Worm (Caenorhabditis elegans) whole organism, young adult: Measurements from ENCODE around the gene dpy-3.

ENCODE experiments used
- F10E7.11 ChIP-seq: sonication (generic microtip); optimal IDR thresholded peaks from 2 replicates; lab custom pipeline; 2017; ENCODE audit warnings: mild to moderate bottlenecking, missing genetic modification characterization, moderate library complexity, missing compliant biosample characterization
- F37B4.10 ChIP-seq: fragments of 200-800 bp; sonication (Bioruptor generic); IDR thresholded peaks from 2 replicates; pipeline ENCODE4 v1.3.6; 2022; ENCODE audit warnings: missing genetic modification characterization, missing compliant biosample characterization
- F39B2.1 ChIP-seq: fragments of 200-800 bp; sonication (Bioruptor generic); IDR thresholded peaks from 2 replicates; pipeline ENCODE4 v1.3.6; 2022; ENCODE audit warnings: missing genetic modification reagents, missing genetic modification characterization, missing compliant biosample characterization
- F57C9.4 ChIP-seq: sonication (generic microtip); optimal IDR thresholded peaks from 2 replicates; lab custom pipeline; 2017; ENCODE audit warnings: mild to moderate bottlenecking, missing genetic modification characterization, missing compliant biosample characterization
- Y53F4B.3 ChIP-seq: fragments of 200-800 bp; sonication (Bioruptor generic); IDR thresholded peaks from 2 replicates; pipeline ENCODE4 v1.3.6; 2022; ENCODE audit warnings: missing genetic modification reagents, missing genetic modification characterization, missing compliant biosample characterization
- Y53G8AR.9 ChIP-seq: fragments of 200-800 bp; sonication (Bioruptor generic); conservative IDR thresholded peaks from 2 replicates; pipeline ENCODE4 v1.3.6; 2022; ENCODE audit warnings: missing genetic modification reagents, missing genetic modification characterization, missing compliant biosample characterization
- Y67H2A.10 ChIP-seq: fragments of 200-800 bp; sonication (Bioruptor generic); conservative IDR thresholded peaks from 2 replicates; pipeline ENCODE4 v1.3.6; 2022; ENCODE audit warnings: missing genetic modification reagents, missing genetic modification characterization, missing compliant biosample characterization
- Y95B8A.8 ChIP-seq: fragments of 200-800 bp; sonication (Bioruptor generic); IDR thresholded peaks from 2 replicates; pipeline ENCODE4 v1.3.6; 2022; ENCODE audit warnings: missing genetic modification reagents, missing genetic modification characterization, missing compliant biosample characterization
- aptf-2 ChIP-seq: fragments of 200-800 bp; sonication (Bioruptor generic); conservative IDR thresholded peaks from 2 replicates; pipeline ENCODE4 v1.3.6; 2022; ENCODE audit warnings: missing genetic modification reagents, missing genetic modification characterization, missing compliant biosample characterization
- athp-1 ChIP-seq: sonication (generic microtip); optimal IDR thresholded peaks from 2 replicates; lab custom pipeline; 2017; ENCODE audit warnings: mild to moderate bottlenecking, missing genetic modification characterization, missing compliant biosample characterization
- cebp-1 ChIP-seq, 2 experiments: fragments of 200-800 bp in 1 of 2; sonication (Bioruptor generic) in 1 of 2; sonication (generic microtip) in 1 of 2; IDR thresholded peaks in 1 of 2; optimal IDR thresholded peaks in 1 of 2; 2 replicates each; pipeline versions ENCODE4 v1.3.6 to Lab custom; 2017 to 2022; ENCODE audit warnings: missing compliant biosample characterization in 2 of 2, missing genetic modification characterization in 2 of 2, mild to moderate bottlenecking in 1 of 2, missing genetic modification reagents in 1 of 2, moderate library complexity in 1 of 2
- cebp-2 ChIP-seq: fragments of 200-800 bp; sonication (Bioruptor generic); IDR thresholded peaks from 2 replicates; pipeline ENCODE4 v1.3.6; 2022; ENCODE audit warnings: missing genetic modification characterization, missing compliant biosample characterization
- ceh-79 ChIP-seq: sonication (generic microtip); optimal IDR thresholded peaks from 2 replicates; lab custom pipeline; 2017; ENCODE audit warnings: mild to moderate bottlenecking, missing genetic modification characterization, missing compliant biosample characterization
- efl-1 ChIP-seq: fragments of 150-350 bp; optimal IDR thresholded peaks from 2 replicates; lab custom pipeline; 2014; ENCODE audit warnings: missing biosample characterization, missing genetic modification reagents, missing genetic modification characterization
- ets-4 ChIP-seq: fragments of 200-800 bp; sonication (Bioruptor generic); optimal IDR thresholded peaks from 2 replicates; lab custom pipeline; 2018; ENCODE audit warnings: mild to moderate bottlenecking, missing genetic modification characterization, missing compliant biosample characterization
- gei-17 ChIP-seq: fragments of 200-800 bp; sonication (Bioruptor generic); optimal IDR thresholded peaks from 2 replicates; lab custom pipeline; 2018; ENCODE audit warnings: mild to moderate bottlenecking, missing genetic modification characterization, missing compliant biosample characterization
- hrde-1 ChIP-seq: sonication (generic microtip); optimal IDR thresholded peaks from 2 replicates; lab custom pipeline; 2016; ENCODE audit warnings: missing genetic modification characterization, mild to moderate bottlenecking, missing compliant biosample characterization, moderate library complexity, missing genotype, missing genetic modification reagents, borderline replicate concordance
- let-526 ChIP-seq: fragments of 200-800 bp; sonication (Bioruptor generic); IDR thresholded peaks from 2 replicates; pipeline ENCODE4 v1.3.6; 2022; ENCODE audit warnings: missing genetic modification reagents, missing genetic modification characterization, missing compliant biosample characterization
- lir-1 ChIP-seq: fragments of 200-800 bp; sonication (Bioruptor generic); conservative IDR thresholded peaks from 2 replicates; pipeline ENCODE4 v1.3.6; 2022; ENCODE audit warnings: missing genetic modification reagents, missing genetic modification characterization, missing compliant biosample characterization
- lsy-27 ChIP-seq: sonication (generic microtip); optimal IDR thresholded peaks from 2 replicates; lab custom pipeline; 2017; ENCODE audit warnings: missing genetic modification characterization, mild to moderate bottlenecking, missing compliant biosample characterization, antibody characterized with exemption, missing genotype, borderline replicate concordance; ENCODE audit not compliant: insufficient read depth
- madf-6 ChIP-seq: fragments of 200-800 bp; sonication (Bioruptor generic); IDR thresholded peaks from 2 replicates; pipeline ENCODE4 v1.3.6; 2022; ENCODE audit warnings: missing genetic modification reagents, missing genetic modification characterization, missing compliant biosample characterization
- madf-8 ChIP-seq: fragments of 200-800 bp; sonication (Bioruptor generic); conservative IDR thresholded peaks from 2 replicates; pipeline ENCODE4 v1.3.6; 2022; ENCODE audit warnings: missing genetic modification reagents, missing genetic modification characterization, missing compliant biosample characterization
- mcd-1 ChIP-seq: fragments of 200-800 bp; sonication (Bioruptor generic); IDR thresholded peaks from 2 replicates; pipeline ENCODE4 v1.3.6; 2022; ENCODE audit warnings: missing genetic modification reagents, missing genetic modification characterization, missing compliant biosample characterization
- nfya-1 ChIP-seq: sonication (generic microtip); optimal IDR thresholded peaks from 2 replicates; lab custom pipeline; 2017; ENCODE audit warnings: antibody characterized with exemption, missing compliant biosample characterization, missing genetic modification characterization, borderline replicate concordance; ENCODE audit not compliant: insufficient read depth
- nhr-120 ChIP-seq: fragments of 200-800 bp; sonication (Bioruptor generic); IDR thresholded peaks from 2 replicates; pipeline ENCODE4 v1.3.6; 2022; ENCODE audit warnings: missing genetic modification characterization, missing compliant biosample characterization
- nhr-80 ChIP-seq: sonication (generic microtip); optimal IDR thresholded peaks from 2 replicates; lab custom pipeline; 2016; ENCODE audit warnings: missing genetic modification characterization, missing compliant biosample characterization
- nhr-90 ChIP-seq: sonication (generic microtip); optimal IDR thresholded peaks from 2 replicates; lab custom pipeline; 2016; ENCODE audit warnings: missing genotype, mild to moderate bottlenecking, missing genetic modification characterization, missing compliant biosample characterization
- snpc-1.3 ChIP-seq: sonication (generic microtip); optimal IDR thresholded peaks from 2 replicates; lab custom pipeline; 2017; ENCODE audit warnings: missing genetic modification characterization, mild to moderate bottlenecking, missing compliant biosample characterization, antibody characterized with exemption, moderate library complexity, missing genotype, missing genetic modification reagents; ENCODE audit not compliant: insufficient read depth
- snpc-4 ChIP-seq, 5 experiments: fragments of 150-350 bp in 1 of 5; sonication (generic microtip) in 4 of 5; optimal IDR thresholded peaks; 2 replicates each; lab custom pipeline; 2014 to 2018; ENCODE audit warnings: missing genetic modification characterization in 5 of 5, missing biosample characterization in 3 of 5, antibody characterized with exemption in 2 of 5, mild to moderate bottlenecking in 2 of 5, missing compliant biosample characterization in 2 of 5, missing genotype in 2 of 5, moderate library complexity in 2 of 5, missing genetic modification reagents in 1 of 5
- somi-1 ChIP-seq: fragments of 200-800 bp; sonication (Bioruptor generic); optimal IDR thresholded peaks from 2 replicates; lab custom pipeline; 2018; ENCODE audit warnings: mild to moderate bottlenecking, missing genetic modification characterization, missing compliant biosample characterization
- tbx-9 ChIP-seq: sonication (generic microtip); optimal IDR thresholded peaks from 2 replicates; lab custom pipeline; 2016; ENCODE audit warnings: borderline replicate concordance, missing genetic modification characterization, inconsistent platforms, missing compliant biosample characterization
- zfh-2 ChIP-seq: fragments of 200-800 bp; sonication (Bioruptor generic); conservative IDR thresholded peaks from 2 replicates; pipeline ENCODE4 v1.3.6; 2022; ENCODE audit warnings: missing genetic modification reagents, missing genetic modification characterization, missing compliant biosample characterization
- ztf-25 ChIP-seq: fragments of 200-800 bp; sonication (Bioruptor generic); IDR thresholded peaks from 2 replicates; pipeline ENCODE4 v1.3.6; 2022; ENCODE audit warnings: missing genetic modification reagents, missing genetic modification characterization, missing compliant biosample characterization

The dpy-3 gene

ce11 chrX:2180588-2180987, 35.1 kb upstream of the dpy-3 start, which contains the start of gene F48B9.1:
F48B9.1 (plus strand) TSS chrX:2180888.
- TF ChIP-seq lir-1 (no peak), lsy-27 (no peak), madf-6 (GFP tag; lab: Robert Waterston, UW) (no peak), ceh-79 (tag; lab: Kevin White, UChicago) (no peak), ets-4 (GFP tag; lab: Kevin White, UChicago) (no peak), nfya-1 (no peak), gei-17 (GFP tag; lab: Kevin White, UChicago) (no peak), somi-1 (GFP tag; lab: Kevin White, UChicago) (no peak), F57C9.4 (no peak), F37B4.10 (GFP tag; lab: Robert Waterston, UW) (no peak), efl-1 (GFP tag; lab: Kevin White, UChicago) (no peak), madf-8 (no peak), athp-1 (tag; lab: Kevin White, UChicago) (no peak), snpc-1.3 (tag; lab: Kevin White, UChicago) (no peak), nhr-120 (GFP tag; lab: Robert Waterston, UW) (no peak), let-526 (GFP tag; lab: Robert Waterston, UW) (no peak), hrde-1 (tag; lab: Kevin White, UChicago) (no peak), mcd-1 (no peak)

DNA sequence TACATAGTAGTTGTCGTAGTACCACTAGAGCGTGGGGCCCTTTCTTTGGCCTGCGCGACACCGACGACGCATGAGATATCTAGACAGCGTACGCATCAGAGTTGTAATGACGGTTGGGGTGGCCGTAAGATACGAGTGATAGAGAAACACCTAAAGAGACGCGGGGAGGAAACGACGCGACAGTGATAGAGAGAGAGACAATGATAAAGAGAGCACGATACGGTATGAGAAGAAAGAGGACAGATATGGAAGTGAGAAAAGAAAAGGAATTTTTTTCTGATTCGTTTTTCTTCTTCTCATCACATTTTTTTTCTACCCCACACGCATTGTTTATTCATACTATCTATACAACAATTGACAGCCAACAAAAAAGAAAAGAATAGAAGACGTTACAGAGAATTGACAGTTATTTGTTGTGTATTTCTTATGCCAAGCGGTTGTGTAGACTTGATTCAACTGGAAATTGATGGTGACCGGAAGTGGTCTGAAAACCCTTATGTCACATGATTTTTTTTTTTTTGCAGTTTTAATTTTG, 33.0 kb upstream of the dpy-3 start:
- TF ChIP-seq nhr-80 (tag; lab: Kevin White, UChicago) (peak; percentile 57), F39B2.1 (no peak), tbx-9 (tag; lab: Kevin White, UChicago) (no peak), cebp-2 (GFP tag; lab: Robert Waterston, UW) (no peak)

DNA sequence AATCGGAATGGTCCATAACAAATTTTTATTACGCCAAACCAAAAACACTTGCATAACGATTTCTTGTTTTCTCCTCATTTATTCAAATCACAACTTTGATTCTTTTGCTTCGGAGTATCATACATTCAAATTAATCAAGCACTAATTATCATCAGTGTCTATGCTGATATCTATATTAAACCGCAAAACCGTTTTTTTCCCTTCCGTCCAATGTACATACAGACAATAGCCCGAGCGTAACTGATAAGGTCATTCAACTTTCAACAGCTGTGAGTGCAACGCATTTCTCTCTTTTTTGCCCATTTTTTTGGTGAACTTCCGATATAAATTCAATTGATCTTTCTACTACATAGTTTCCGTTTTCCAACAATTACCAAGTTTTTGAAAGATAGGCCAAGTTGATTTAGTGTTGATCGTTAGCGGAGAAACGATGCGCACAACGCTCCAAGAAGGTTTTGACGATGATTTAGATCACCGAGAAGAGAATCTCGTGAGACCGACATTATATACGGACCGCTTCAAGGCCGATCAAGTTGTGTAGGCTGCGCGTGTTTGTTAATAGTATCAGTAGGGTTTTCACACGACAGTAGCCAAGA, 32.4 kb upstream of the dpy-3 start:
- TF ChIP-seq Y67H2A.10 (no peak), Y53F4B.3 (no peak), Y95B8A.8 (GFP tag; lab: Robert Waterston, UW) (no peak), nhr-90 (tag; lab: Kevin White, UChicago) (no peak), lsy-27 (no peak), Y53G8AR.9 (GFP tag; lab: Robert Waterston, UW) (no peak), F10E7.11 (tag; lab: Kevin White, UChicago) (no peak), cebp-1 (GFP tag; IDR thresholded peaks at IDR 0.05; lab: Robert Waterston, UW) (no peak), cebp-1 (tag; optimal IDR thresholded peaks at IDR 0.05; lab: Kevin White, UChicago) (no peak), snpc-4 (GFP tag; optimal IDR thresholded peaks at IDR 0.05; lab: Kevin White, UChicago) (no peak), snpc-4 (tag; optimal IDR thresholded peaks at IDR 0.05; lab: Kevin White, UChicago) (no peak), zfh-2 (GFP tag; lab: Robert Waterston, UW) (no peak), aptf-2 (GFP tag; lab: Robert Waterston, UW) (no peak), ztf-25 (GFP tag; lab: Robert Waterston, UW) (no peak)
